Fruit fly (Drosophila melanogaster): ENCODE results near the gene CG43249.

Gene CG43249

DNA sequence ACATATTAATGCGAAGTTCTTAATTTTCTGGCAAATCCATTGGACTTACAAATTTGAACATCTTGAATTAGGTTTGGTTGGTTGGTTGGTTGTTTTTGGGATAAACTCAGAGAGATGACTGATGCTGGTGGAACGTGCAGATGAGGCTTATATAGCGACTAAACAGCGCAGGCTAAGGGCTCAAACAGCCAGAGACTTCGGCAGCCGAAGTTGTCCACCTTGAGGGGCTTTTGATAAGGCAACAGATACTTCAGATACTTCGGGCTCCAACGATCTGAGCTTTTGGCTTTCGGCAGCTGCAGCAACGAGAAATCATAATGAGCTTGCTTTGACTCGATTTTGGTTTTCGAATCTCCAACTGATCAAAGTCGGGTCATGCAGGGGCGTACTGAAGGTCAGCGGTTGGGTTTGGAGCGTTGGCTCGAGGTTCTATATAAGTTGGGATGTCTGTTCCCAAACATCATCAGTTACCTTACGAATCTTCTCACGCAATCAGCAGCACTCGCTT, 15.4 kb downstream of the CG43249 start, which contains the start of the genes CG13041 and CG13060:
Gene CG13041 (minus strand): TSS at position 128 of the 508 bp plus-strand sequence.
Gene CG13060 (plus strand): TSS at position 458 of the 508 bp plus-strand sequence.
- no peak for TF ChIP-seq noc (tag; optimal IDR thresholded peaks at IDR 0.05)

DNA sequence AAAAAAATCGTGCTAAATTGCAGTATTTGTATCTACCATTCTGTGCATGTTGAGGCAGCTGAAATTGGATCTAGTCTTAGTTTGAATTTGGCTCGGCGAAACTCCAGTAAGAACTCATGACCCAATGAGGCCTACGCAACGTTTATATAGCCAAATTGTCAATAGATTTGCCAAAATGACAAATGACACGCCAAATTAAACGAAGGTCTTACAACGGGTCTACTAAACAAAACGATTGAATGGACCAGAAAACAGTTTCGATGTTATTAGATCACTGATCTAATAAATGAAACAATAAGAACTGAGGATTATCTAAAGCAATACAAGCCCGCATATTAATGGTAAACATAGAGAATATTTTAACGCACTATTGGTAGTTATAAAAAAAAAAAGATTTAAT, 17.1 kb downstream of the CG43249 start, which contains the start of gene CG42718:
Gene CG42718 (minus strand): TSS at position 101 of the 400 bp plus-strand sequence.
- no peak for TF ChIP-seq noc (tag; optimal IDR thresholded peaks at IDR 0.05)

DNA sequence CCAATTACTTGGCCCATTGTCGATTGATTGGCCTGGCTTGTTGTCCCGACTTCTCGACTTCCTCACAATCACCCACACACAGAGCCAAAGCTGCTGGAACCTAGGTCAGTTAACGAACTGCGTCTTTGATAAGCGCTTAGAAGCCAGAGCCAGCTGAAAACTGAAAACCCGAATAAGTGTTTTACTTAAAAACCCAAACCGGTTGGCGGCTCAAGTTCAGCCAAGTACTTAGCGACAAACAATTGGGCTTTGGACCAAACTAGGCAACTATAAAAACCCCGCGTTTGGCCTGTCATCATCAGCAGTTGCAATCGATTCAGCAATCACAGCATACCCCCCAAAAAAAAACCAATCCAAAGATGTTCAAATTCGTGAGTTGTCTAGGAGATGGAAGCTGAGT, 19.3 kb downstream of the CG43249 start, which contains the start of gene CG13059:
Gene CG13059 (plus strand): TSS at position 301 of the 400 bp plus-strand sequence.
- no peak for TF ChIP-seq noc (tag; optimal IDR thresholded peaks at IDR 0.05)

DNA sequence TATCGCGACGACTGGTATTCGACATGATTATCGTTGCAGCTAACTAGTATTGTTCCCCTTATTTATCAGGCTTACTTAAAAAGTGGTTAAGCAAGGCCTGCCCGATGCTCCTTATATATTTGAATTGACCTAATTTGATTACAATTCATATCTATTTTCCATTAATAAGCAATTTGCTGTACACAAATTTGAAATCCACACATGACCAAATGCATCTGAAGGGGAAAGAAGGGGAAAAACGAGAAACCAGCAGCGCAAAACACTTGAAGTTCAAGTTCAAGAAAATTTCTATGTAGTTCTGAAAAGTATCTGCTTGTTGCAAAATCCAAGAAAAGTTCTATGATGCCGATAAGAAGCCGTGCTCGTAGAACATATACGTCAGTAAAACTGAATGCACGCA, 22.6 kb downstream of the CG43249 start, which contains the start of the genes CG13040 and CG13039:
Gene CG13040 (minus strand): TSS at position 101 of the 400 bp plus-strand sequence.
Gene CG13039 (minus strand): TSS at position 106 of the 400 bp plus-strand sequence.
- TF ChIP-seq noc (tag; optimal IDR thresholded peaks at IDR 0.05), result no peak

DNA sequence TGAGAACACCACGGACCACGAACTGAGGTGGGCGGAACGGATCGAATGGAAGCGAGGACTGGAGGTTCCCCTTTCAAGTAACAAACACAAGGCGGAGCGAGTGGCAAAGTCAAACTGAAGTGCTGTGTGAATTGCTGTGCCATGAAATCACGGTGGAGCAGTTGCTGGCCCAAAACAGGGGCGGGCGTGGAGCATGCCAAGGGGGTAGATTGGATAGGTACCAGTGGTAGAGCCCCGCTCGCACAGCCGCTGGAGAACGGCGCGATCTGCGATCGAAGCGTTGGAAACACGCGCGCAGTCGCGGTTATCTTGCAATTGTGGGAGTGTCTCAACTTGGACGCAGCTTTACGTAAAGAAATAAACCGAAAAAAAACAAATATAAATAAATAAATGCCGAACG, 23.7 kb downstream of the CG43249 start, which contains the start of gene CG13038:
Gene CG13038 (minus strand): TSS at position 118 of the 400 bp plus-strand sequence.
- TF ChIP-seq noc (tag; optimal IDR thresholded peaks at IDR 0.05), result no peak

DNA sequence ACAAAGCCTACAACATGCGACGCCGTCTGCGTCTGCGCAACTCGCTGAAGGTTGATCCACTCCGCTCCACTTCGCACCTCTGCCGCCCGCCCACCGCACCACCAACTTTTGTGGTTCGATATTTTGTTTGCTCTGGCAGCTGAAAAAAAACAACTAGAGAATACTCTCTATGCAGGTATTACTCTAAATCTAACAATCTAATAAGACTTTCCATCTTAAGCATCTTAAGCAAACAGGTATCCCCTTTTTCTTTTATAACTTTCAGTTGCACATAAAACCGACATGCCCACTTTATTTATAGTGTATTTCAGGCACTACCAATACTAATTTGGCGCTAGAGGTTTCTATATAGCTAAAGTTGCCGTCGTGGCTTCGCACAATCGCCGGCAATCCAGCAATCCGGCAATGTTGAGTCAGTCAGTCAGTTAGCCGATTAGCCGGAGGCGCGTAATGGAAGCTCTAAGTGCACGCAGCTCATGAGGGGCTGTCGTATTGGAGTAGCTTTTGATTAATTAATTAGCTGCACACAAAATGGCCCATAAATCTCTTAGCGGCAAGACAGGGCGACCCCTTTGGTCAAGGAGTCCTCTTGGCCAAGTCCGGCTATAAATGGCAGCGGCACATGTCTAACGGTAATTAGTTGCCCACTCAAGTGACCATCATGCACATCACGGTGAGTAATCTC, 24.3 kb downstream of the CG43249 start, which contains the start of gene CG13058:
Gene CG13058 (plus strand): TSS at position 635 of the 685 bp plus-strand sequence.
- TF ChIP-seq noc (tag; optimal IDR thresholded peaks at IDR 0.05), result peak; percentile 75

DNA sequence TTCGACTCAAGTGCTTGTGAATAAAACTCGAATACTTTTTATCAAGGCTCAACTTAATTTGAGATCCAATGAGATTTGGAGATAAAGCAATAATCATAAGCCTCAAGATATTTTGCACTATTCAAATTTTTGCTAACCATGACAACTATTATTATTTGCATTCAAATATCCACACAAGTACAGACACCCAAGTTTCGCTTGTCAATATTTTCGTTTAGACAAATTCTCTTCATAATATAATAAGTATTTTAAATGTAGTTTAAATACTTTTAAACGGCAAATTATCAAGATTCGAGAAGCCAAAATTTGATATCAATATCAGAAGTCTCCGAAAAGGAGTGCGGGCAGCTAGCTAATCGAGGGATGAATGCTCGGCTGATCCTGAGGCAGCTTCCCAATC, 25.4 kb downstream of the CG43249 start, which contains the start of gene CG33061:
Gene CG33061 (plus strand): TSS at position 301 of the 400 bp plus-strand sequence.
- TF ChIP-seq noc (tag; optimal IDR thresholded peaks at IDR 0.05), result no peak

DNA sequence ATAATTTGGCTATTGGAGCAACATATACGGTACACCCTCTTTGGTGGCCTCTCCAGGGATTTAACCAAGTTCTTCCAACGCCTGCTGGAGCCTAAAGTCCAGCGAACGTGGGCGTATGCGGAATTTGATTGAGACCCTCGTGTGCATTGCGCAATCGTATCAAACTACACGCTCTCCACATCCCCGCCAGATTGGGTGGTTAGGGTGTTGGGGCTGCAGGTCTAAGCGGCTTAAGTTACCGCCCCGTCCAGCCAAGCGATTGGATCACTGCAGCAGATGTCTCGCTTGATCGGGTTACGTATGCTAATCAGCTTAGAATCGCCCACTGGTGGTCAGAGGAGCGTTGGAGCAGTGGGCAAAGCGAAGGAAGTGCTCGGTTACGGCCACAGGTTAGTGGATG, 26.7 kb downstream of the CG43249 start, which contains the start of gene CG33060:
Gene CG33060 (plus strand): TSS at position 301 of the 400 bp plus-strand sequence.
- TF ChIP-seq noc (tag; optimal IDR thresholded peaks at IDR 0.05), result no peak

DNA sequence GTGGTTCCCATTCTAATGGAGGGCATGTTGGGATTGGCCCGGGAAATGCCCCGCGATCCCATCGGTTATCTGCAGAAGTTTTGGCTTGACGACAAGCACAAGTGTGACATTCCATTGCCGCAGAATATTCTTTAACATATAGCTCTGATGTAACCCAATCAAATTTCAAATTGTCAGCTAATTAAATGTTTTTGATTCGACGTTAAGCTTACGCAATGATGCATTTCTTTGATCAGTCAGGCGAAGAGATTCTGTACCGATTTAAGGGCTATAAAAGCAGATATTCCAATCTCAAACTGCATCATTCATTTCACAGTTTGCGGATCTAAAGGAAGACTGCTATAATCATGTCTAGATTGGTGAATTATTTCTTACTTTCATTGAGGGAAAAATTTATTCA, 27.6 kb downstream of the CG43249 start, which contains the start of gene retinin:
Gene retinin (plus strand): TSS at position 301 of the 400 bp plus-strand sequence.
- TF ChIP-seq noc (tag; optimal IDR thresholded peaks at IDR 0.05), result no peak

DNA sequence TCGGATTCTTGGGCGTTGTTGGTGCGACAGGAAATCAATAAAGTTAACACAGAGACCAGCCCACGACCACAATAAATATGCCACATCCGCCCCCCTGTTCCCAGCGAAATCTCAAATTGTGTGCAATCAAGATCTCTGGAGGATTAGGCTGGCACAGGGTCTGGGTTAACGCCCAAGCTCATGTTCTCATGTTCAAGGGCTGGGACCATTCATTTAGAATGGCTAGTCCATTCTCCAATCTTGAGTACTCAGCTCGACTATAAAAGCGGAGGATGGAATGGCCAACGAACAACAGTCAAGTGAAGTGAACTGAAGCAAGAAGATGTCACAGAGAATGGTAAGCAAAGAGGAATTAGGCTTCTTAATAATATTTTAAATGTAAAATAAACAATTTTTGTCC, 28.9 kb downstream of the CG43249 start, which contains the start of gene CG13056:
Gene CG13056 (plus strand): TSS at position 301 of the 400 bp plus-strand sequence.
- TF ChIP-seq noc (tag; optimal IDR thresholded peaks at IDR 0.05), result no peak

DNA sequence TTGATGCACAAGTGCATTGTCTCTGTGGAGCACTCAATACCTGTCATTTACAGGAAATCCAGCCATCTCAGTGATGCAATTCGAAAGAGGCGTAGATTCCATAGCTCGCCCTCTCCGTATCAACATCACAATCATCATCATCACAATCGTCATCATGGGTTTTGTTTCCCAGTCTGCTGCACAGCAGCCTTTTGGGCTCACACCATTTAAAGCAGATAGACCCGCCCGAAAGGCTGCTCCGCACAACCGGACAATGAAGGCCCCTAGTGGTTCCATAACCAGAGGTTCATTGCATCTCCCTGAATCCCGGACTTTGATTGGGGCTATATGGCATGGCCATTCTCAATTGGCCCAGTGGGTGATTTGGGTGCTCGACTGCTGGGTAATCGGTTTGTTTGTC, 30.8 kb downstream of the CG43249 start:
- TF ChIP-seq noc (tag; optimal IDR thresholded peaks at IDR 0.05), result no peak

DNA sequence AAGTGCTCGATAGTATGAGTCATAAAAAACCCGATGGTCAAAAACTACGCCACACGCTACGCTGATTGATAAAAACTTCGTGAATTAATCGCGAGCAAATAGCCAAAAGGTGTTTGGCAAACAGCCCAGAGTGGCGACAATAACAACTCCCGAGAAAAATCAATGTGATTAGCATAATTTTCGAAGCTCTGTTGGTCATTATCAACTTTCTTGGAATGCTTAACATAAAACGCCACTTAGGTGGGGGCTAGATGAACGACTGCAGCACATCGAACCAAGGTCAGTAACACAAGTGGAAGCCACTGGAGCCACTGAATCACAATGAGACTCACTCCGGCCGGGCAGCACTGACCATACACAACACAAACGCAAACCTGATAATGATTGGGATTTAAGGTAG, 33.7 kb downstream of the CG43249 start:
- no peak for TF ChIP-seq noc (tag; optimal IDR thresholded peaks at IDR 0.05)

DNA sequence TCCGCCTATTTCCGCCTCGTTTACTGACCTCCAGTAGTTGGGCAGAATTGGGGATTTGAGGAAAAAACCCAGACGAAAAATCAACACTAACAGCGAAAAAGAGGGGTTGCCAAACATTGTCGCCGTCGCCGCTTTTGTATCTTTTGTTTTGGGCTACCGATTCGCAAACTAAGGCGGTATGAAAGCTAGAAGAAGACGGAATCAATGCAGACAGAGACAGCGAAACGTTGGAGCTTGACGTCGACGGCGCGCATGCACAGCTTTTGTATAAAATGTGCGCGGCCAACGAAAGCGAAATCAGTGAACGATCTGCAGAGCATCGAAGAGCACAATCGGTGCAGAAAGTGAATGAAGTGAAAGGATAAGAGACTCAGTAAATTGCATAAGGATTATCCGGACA, 34.6 kb downstream of the CG43249 start, which contains the start of gene CG4998:
Gene CG4998 (plus strand): TSS at position 301 of the 400 bp plus-strand sequence.
- TF ChIP-seq noc (tag; optimal IDR thresholded peaks at IDR 0.05), result no peak

DNA sequence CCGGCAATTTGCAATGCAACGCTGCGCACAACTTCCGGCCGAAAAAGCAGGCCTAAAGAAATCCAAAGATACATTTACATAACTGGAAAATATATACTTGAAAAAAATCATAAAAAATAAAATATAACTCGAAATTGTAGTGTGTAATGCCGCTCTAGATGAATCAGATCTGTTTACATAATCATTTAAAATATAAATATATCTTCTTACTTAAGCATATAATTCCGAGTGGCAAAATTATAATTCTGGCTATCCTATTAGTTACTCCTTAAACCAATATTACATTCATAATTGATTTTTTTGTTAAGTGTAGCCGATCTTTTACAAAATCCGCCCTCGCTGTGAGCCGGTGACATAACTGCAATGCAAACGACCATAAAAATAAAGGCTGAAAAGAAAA, 35.4 kb downstream of the CG43249 start:
- no peak for TF ChIP-seq noc (tag; optimal IDR thresholded peaks at IDR 0.05)

DNA sequence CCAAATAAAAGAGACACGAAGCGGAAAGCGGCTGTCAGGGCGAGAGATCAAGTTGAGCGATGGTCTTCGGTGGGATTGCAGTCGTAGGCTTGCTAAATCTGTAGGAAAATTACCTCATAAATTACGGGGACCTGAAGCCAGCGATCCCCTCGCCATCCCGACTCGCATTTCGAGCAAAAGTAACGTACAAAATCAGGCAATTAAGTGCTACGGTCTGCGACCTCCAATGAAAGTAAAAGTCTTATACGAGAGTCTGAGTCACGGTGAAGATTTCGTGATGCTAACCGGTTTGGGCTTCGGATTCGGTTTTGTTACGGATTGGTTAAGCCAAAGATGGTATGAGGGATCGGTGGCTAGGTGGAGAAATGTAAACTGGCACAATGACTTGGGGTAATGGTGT, 35.8 kb downstream of the CG43249 start:
- no peak for TF ChIP-seq noc (tag; optimal IDR thresholded peaks at IDR 0.05)

DNA sequence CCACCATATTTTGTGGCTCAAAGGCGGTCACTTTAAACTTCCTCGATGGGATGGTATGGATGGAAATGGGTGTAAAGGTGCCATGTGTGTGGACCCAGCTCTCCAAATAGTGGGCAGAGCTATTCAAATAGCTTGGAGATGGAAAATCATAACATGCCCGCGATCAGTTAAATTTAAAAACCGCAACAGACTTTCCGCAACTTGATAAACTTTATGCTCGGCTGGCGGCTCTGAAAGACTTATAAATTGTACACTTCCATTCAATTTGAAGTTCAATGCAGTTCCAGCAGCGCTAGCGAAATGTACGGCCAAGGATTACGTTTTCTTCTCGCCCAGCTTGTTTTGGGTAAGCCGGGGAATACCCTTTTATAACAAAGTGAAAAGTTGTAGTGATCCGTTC, 41.9 kb downstream of the CG43249 start, which contains the start of gene CG33257:
Gene CG33257 (plus strand): TSS at position 301 of the 400 bp plus-strand sequence.
- no peak for TF ChIP-seq noc (tag; optimal IDR thresholded peaks at IDR 0.05)
